Fruit fly (Drosophila melanogaster) ovary, adult (tissue): ENCODE results near the gene Eip93F.

Experiments
- CG17801 ChIP-seq: fragments of 200-800 bp; optimal IDR thresholded peaks from 2 replicates; lab custom pipeline; 2019; ENCODE audit warnings: missing biosample characterization, mild to moderate bottlenecking, missing genetic modification characterization, moderate library complexity; ENCODE audit not compliant: partially characterized antibody

The Eip93F gene

DNA sequence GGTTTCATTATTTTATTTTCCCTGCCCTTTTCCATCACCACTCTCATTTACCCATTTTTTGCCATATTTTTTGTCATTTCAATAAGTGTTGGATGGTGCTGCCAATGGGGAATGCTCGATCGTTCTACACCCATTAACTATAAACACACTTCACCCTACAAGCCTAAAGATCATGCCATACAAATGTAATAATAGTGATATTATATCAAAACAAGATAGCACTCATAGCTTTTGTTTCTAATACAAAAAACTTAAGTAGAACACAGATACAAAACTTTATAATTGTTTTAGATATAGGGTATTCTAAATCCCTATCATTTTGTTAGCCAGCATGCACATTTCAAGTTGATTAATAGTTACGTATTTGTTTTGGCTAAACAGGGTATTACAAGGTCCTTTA lies 50.7 kb downstream of the Eip93F start:
- no peak for TF ChIP-seq CG17801 (GFP tag; lab: Kevin White, UChicago)

dm6 chr3R:22003508-22003907 lies 54.6 kb downstream of the Eip93F start:
- TF ChIP-seq CG17801 (GFP tag; lab: Kevin White, UChicago): no peak

DNA sequence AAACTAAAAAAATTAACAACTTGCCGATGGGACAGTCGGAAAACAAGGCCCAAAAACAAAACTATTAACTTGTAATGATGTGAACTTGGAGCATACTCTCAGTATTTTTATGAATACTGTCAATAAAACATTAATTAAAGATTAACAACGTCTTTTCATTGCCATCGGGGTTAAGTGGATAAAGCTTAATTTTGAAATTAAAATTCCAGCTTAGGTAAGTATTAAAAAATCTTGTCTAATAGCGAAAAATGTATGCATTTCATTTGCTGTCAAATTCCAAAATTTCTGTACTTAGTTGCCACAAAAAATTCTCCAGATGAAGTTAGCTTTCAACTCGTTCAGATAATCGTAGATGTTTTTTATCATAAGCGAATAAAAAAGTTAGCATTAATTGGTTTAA lies 65.5 kb downstream of the Eip93F start, which contains the start of gene Theg:
Gene Theg, plus strand, starts transcription at position 301 of the 400 bp plus-strand sequence.
- TF ChIP-seq CG17801 (GFP tag; lab: Kevin White, UChicago): no peak

dm6 chr3R:22018777-22019420 lies 70.0 kb downstream of the Eip93F start, which contains the start of gene Idh3b:
Gene Idh3b, minus strand, starts transcription at chr3R:22019382.
- TF ChIP-seq CG17801 (GFP tag; lab: Kevin White, UChicago): peak; percentile 61

DNA sequence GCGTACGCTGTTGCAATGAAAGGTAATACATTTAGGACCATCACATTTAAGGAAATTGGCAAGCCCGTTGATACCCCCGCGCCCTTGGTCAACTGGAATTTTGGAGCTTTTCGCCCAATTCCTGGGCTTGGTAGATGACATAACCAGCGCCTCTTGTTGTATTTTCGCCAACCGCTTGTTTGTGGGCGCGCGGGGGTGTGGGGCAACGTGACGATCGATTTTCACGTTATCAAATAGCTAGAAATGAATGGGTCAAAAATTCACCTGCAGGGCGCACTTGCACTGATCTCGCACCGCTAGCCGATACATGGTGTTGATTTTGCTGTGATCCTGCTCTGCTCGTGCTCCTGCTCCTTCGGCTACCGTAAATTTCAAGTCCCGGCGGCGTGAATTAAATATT lies 73.7 kb downstream of the Eip93F start:
- TF ChIP-seq CG17801 (GFP tag; lab: Kevin White, UChicago): no peak

dm6 chr3R:22023041-22023626 lies 74.2 kb downstream of the Eip93F start, which contains the start of the genes Mitofilin and mRpL35:
Gene Mitofilin, minus strand, starts transcription at chr3R:22023335.
Gene mRpL35, plus strand, starts transcription at chr3R:22023527.
- TF ChIP-seq CG17801 (GFP tag; lab: Kevin White, UChicago): no peak

DNA sequence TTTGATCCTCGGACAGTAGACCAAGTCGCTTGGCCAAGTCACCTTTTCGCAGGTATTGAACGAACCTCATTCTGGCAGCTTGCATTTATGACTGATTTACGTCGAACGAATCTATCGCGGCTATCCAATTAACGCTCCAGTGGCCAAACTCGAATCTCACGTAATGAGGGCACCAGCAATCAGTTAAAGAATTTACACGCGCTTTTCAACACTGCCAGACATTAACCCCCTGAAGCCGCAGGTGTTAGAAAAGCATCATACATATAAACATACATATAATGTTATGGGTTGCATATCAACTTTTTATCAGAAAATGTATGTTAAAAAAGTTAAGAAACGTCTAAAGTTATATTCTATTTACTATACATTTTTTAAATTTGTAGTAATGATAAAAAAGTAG lies 76.4 kb downstream of the Eip93F start, which contains the start of gene CG6028:
Gene CG6028, minus strand, starts transcription at position 187 of the 400 bp plus-strand sequence.
- peak; percentile 22 for TF ChIP-seq CG17801 (GFP tag; lab: Kevin White, UChicago)

DNA sequence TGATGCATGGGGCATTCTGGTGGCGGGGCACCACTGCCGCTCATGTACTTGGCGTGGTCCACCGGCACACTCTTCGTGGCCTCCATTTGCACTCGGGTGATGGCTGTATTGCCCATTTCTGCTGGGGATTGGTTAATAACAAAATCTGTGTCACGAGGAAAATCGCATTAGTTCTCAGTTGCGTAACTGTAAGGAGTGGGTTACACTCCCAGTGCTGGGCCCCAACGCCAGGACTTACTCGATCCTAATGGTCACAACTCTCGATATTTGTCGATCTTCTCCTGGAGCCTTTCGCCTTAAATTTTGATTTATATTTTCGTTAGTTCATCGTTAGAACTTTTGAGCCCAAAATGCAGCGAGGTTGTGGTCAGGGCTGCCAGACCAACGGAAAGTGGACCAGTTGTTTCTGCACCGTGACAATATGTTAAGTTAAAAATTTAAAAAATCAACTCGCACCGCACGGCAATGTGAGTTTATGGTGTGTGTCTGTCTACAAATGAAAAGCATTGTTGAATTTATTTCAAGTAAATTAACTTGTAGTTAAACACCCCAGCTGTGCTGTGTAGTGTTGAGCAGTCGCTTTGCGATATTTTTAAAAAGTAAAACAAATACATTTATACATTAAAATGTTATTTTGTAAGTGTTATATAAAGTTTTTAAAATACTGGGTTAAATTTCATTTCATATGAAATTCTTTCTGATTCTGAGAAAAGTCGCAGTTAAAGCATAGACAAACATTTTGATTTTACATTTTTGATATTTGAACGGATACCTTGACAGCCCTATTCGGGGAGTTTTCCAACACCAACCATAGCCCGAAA lies 78.2 kb downstream of the Eip93F start, which contains the start of the genes Cchl and ND-42:
Gene Cchl, minus strand, starts transcription at position 559 of the 821 bp plus-strand sequence.
Gene ND-42, plus strand, starts transcription at position 788 of the 821 bp plus-strand sequence.
- TF ChIP-seq CG17801 (GFP tag; lab: Kevin White, UChicago): peak; percentile 72

- no peak for TF ChIP-seq CG17801 (GFP tag; lab: Kevin White, UChicago)
These were observed 78.8 kb downstream of the Eip93F start for dm6 chr3R:22027743-22028099.

- no peak for TF ChIP-seq CG17801 (GFP tag; lab: Kevin White, UChicago)
These were observed 82.8 kb downstream of the Eip93F start, which contains the start of gene CG13409 for dm6 chr3R:22031738-22032137. Gene CG13409, minus strand, starts transcription at chr3R:22031900.

dm6 chr3R:22034160-22034742 lies 85.3 kb downstream of the Eip93F start, which contains the start of the genes CG45099, CG6015, pit and Fadd:
Gene CG45099, minus strand, starts transcription at chr3R:22034286.
Gene CG6015, minus strand, starts transcription at chr3R:22034286.
Gene pit, plus strand, starts transcription at chr3R:22034298.
Gene Fadd, plus strand, starts transcription at chr3R:22034455.
- TF ChIP-seq CG17801 (GFP tag; lab: Kevin White, UChicago): no peak

DNA sequence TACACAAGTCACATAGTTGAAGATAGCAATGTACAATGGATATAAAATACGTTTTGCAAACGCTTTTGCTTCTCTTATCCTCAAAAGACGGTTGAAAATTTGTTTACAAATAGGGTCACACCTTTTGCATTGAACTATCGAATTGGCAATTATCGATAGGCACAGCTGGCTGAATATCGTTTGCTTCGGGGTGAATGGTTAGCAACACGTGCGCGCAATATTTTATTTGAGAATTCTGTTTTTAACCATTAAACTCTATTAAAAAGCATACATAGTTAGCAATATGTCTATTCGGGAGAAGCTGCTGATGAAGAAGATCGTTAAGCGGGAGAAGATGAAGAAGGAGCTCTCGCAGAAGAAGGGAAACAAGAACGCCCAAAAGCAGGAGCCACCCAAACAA lies 86.6 kb downstream of the Eip93F start:
- TF ChIP-seq CG17801 (GFP tag; lab: Kevin White, UChicago): no peak

DNA sequence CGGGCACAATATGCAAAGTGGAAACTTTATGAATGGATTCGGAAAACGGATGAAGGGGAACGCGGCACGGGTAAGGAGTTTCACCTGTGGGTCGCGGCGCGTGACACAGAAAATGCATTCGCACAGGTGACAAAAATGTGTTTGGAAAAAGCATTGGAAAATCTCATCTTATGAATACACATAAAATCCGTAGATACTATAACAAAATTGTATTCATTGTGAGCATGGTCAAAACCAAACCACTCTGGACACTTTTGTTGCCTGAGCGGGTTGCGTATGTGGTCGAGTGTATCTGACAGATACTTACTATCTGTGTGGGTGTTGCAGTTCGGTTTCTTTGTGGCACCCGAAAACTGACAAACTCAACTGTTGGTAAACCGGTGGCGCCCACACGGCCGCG lies 90.6 kb downstream of the Eip93F start:
- no peak for TF ChIP-seq CG17801 (GFP tag; lab: Kevin White, UChicago)

- TF ChIP-seq CG17801 (GFP tag; lab: Kevin White, UChicago): no peak
These were observed 91.5 kb downstream of the Eip93F start for dm6 chr3R:22040400-22040799.
